Worm (Caenorhabditis elegans): ENCODE measurements around the gene ins-1.

ins-1 gene

ce11 chrIV:10463987-10464638 lies 27.6 kb downstream of the ins-1 start, which contains the start of gene ugt-43:
ugt-43 (plus strand) TSS chrIV:10464588.
- TF ChIP-seq lin-39 (tag; optimal IDR thresholded peaks at IDR 0.05) = no peak
- no peak for TF ChIP-seq zfp-2 (tag; optimal IDR thresholded peaks at IDR 0.05)
- no peak for TF ChIP-seq F44E2.7 (GFP tag; IDR thresholded peaks at IDR 0.05)
- TF ChIP-seq dve-1 (tag; optimal IDR thresholded peaks at IDR 0.05; ENCODE audit: insufficient read depth) = peak; percentile 47
- no peak for TF ChIP-seq tra-1 (GFP tag; IDR thresholded peaks at IDR 0.05)
- TF ChIP-seq ZK337.2 (GFP tag; IDR thresholded peaks at IDR 0.05) = no peak
- no peak for TF ChIP-seq nhr-42 (GFP tag; IDR thresholded peaks at IDR 0.05)
- TF ChIP-seq snpc-1.2 (GFP tag; IDR thresholded peaks at IDR 0.05) = no peak
- TF ChIP-seq daf-12 (tag; optimal IDR thresholded peaks at IDR 0.05) = no peak
- TF ChIP-seq F37D6.2 (tag; optimal IDR thresholded peaks at IDR 0.05) = no peak
- no peak for TF ChIP-seq zip-11 (GFP tag; IDR thresholded peaks at IDR 0.05)
- 0 out of 2 replicates have a peak, but pooled peaks have one; percentile 13 for TF ChIP-seq dmd-6 (GFP tag; IDR thresholded peaks at IDR 0.05)
- TF ChIP-seq lin-13 (GFP tag; optimal IDR thresholded peaks at IDR 0.05) = no peak
- TF ChIP-seq vab-7 (GFP tag; IDR thresholded peaks at IDR 0.05) = no peak
- TF ChIP-seq ctbp-1 (GFP tag; IDR thresholded peaks at IDR 0.05) = no peak
- no peak for TF ChIP-seq lin-1 (GFP tag; IDR thresholded peaks at IDR 0.05)
- no peak for TF ChIP-seq fkh-10 (GFP tag; optimal IDR thresholded peaks at IDR 0.05)
- TF ChIP-seq R02D3.7 (tag; optimal IDR thresholded peaks at IDR 0.05) = no peak
- no peak for TF ChIP-seq mdt-29 (GFP tag; IDR thresholded peaks at IDR 0.05)
- TF ChIP-seq Y5F2A.4 (GFP tag; optimal IDR thresholded peaks at IDR 0.05) = no peak
- TF ChIP-seq nhr-237 (tag; optimal IDR thresholded peaks at IDR 0.05) = no peak
- no peak for TF ChIP-seq nhr-11 (tag; optimal IDR thresholded peaks at IDR 0.05)
- no peak for TF ChIP-seq zip-2 (tag; optimal IDR thresholded peaks at IDR 0.05)
- no peak for TF ChIP-seq F49E8.2 (tag; optimal IDR thresholded peaks at IDR 0.05; ENCODE audit: borderline replicate concordance)
- TF ChIP-seq nhr-102 (tag; optimal IDR thresholded peaks at IDR 0.05) = no peak
- no peak for TF ChIP-seq ceh-32 (tag; optimal IDR thresholded peaks at IDR 0.05; ENCODE audit: poor library complexity)
- no peak for TF ChIP-seq egl-27 (tag; optimal IDR thresholded peaks at IDR 0.05)
- no peak for TF ChIP-seq ceh-44 (GFP tag; IDR thresholded peaks at IDR 0.05)
- TF ChIP-seq daf-16 (GFP tag; optimal IDR thresholded peaks at IDR 0.05) = no peak
- peak; percentile 33 for TF ChIP-seq daf-16 (tag; optimal IDR thresholded peaks at IDR 0.05)
- no peak for TF ChIP-seq nhr-25 (tag; optimal IDR thresholded peaks at IDR 0.05; ENCODE audit: borderline replicate concordance, insufficient read depth)
- no peak for TF ChIP-seq ama-1 (optimal IDR thresholded peaks at IDR 0.05)
- no peak for TF ChIP-seq Y105C5A.15 (GFP tag; IDR thresholded peaks at IDR 0.05)
- TF ChIP-seq jun-1 (tag; optimal IDR thresholded peaks at IDR 0.05) = no peak
- no peak for TF ChIP-seq nhr-76 (tag; optimal IDR thresholded peaks at IDR 0.05)
- TF ChIP-seq ceh-62 (tag; optimal IDR thresholded peaks at IDR 0.05) = no peak
- no peak for TF ChIP-seq nhr-41 (GFP tag; IDR thresholded peaks at IDR 0.05)
- no peak for TF ChIP-seq ztf-7 (tag; optimal IDR thresholded peaks at IDR 0.05)
- no peak for TF ChIP-seq spr-3 (GFP tag; optimal IDR thresholded peaks at IDR 0.05)
- no peak for TF ChIP-seq lin-38 (GFP tag; IDR thresholded peaks at IDR 0.05)
- TF ChIP-seq lim-7 (GFP tag; IDR thresholded peaks at IDR 0.05) = no peak
- TF ChIP-seq unc-62 (GFP tag; optimal IDR thresholded peaks at IDR 0.05 in 1 of 2) = peak in 1 of 2 experiments; percentile 16
- TF ChIP-seq unc-62 (tag; optimal IDR thresholded peaks at IDR 0.05) = no peak
- TF ChIP-seq spr-1 (tag; optimal IDR thresholded peaks at IDR 0.05) = no peak
- TF ChIP-seq nhr-28 (tag; optimal IDR thresholded peaks at IDR 0.05) = peak; percentile 20
- TF ChIP-seq daf-19 (GFP tag; conservative IDR thresholded peaks at IDR 0.05) = no peak

Data from whole organism, L4 larva.